Fruit fly (Drosophila melanogaster) whole organism, pupa: Measurements from ENCODE around the gene CG16704.

Experiments used
- CG10348 ChIP-seq: fragments of 200-800 bp; sonication (Bioruptor generic); IDR thresholded peaks from 2 replicates; pipeline ENCODE4 v1.3.6; 2022; ENCODE audit warnings: missing biosample characterization, missing genetic modification characterization
- CG12605 ChIP-seq: fragments of 200-800 bp; sonication (Bioruptor generic); IDR thresholded peaks from 2 replicates; pipeline ENCODE4 v1.3.6; 2022; ENCODE audit warnings: missing biosample characterization, missing genetic modification characterization
- CG13204 ChIP-seq: fragments of 200-800 bp; sonication (Bioruptor generic); optimal IDR thresholded peaks from 2 replicates; lab custom pipeline; 2018; ENCODE audit warnings: missing biosample characterization, mild to moderate bottlenecking, missing genetic modification characterization, moderate library complexity
- CG14655 ChIP-seq: fragments of 200-800 bp; sonication (Bioruptor generic); optimal IDR thresholded peaks from 3 replicates; lab custom pipeline; 2017; ENCODE audit warnings: mild to moderate bottlenecking, missing biosample characterization, missing genetic modification reagents, missing genetic modification characterization
- CG15710 ChIP-seq: fragments of 200-800 bp; sonication (Bioruptor generic); optimal IDR thresholded peaks from 2 replicates; lab custom pipeline; 2018; ENCODE audit warnings: missing biosample characterization, mild to moderate bottlenecking, missing genetic modification characterization, moderate library complexity
- CG17806 ChIP-seq: fragments of 200-800 bp; sonication (Bioruptor generic); optimal IDR thresholded peaks from 2 replicates; lab custom pipeline; 2018; ENCODE audit warnings: missing biosample characterization, mild to moderate bottlenecking, missing genetic modification characterization, moderate library complexity
- CG32121 ChIP-seq: fragments of 200-800 bp; sonication (Bioruptor generic); IDR thresholded peaks from 2 replicates; pipeline ENCODE4 v1.3.6; 2022; ENCODE audit warnings: missing biosample characterization, missing genetic modification characterization
- CG34367 ChIP-seq: fragments of 200-800 bp; sonication (Bioruptor generic); optimal IDR thresholded peaks from 2 replicates; lab custom pipeline; 2018; ENCODE audit warnings: missing biosample characterization, mild to moderate bottlenecking, missing genetic modification characterization
- CG4496 ChIP-seq: fragments of 200-800 bp; sonication (Bioruptor generic); IDR thresholded peaks from 3 replicates; pipeline ENCODE4 v1.3.6; 2022; ENCODE audit warnings: missing biosample characterization, missing genetic modification characterization
- CG8159 ChIP-seq: fragments of 200-800 bp; sonication (Bioruptor generic); optimal IDR thresholded peaks from 3 replicates; lab custom pipeline; 2018; ENCODE audit warnings: missing biosample characterization, mild to moderate bottlenecking, missing genetic modification characterization, moderate library complexity
- CG8301 ChIP-seq: fragments of 200-800 bp; sonication (Bioruptor generic); optimal IDR thresholded peaks from 2 replicates; lab custom pipeline; 2018; ENCODE audit warnings: missing biosample characterization, mild to moderate bottlenecking, missing genetic modification characterization
- CG9948 ChIP-seq: fragments of 200-800 bp; sonication (Bioruptor generic); optimal IDR thresholded peaks from 2 replicates; lab custom pipeline; 2018; ENCODE audit warnings: missing biosample characterization, mild to moderate bottlenecking, missing genetic modification characterization, moderate library complexity
- D1 ChIP-seq: fragments of 200-800 bp; sonication (Bioruptor generic); optimal IDR thresholded peaks from 2 replicates; lab custom pipeline; 2018; ENCODE audit warnings: missing biosample characterization, mild to moderate bottlenecking, missing genetic modification characterization, moderate library complexity
- EcR ChIP-seq: fragments of 200-800 bp; sonication (Bioruptor generic); optimal IDR thresholded peaks from 3 replicates; lab custom pipeline; 2019; ENCODE audit warnings: missing biosample characterization, missing genetic modification characterization, mild to moderate bottlenecking, moderate library complexity, missing genetic modification reagents
- Ets98B ChIP-seq: fragments of 200-800 bp; sonication (Bioruptor generic); IDR thresholded peaks from 2 replicates; pipeline ENCODE4 v1.3.6; 2022; ENCODE audit warnings: missing biosample characterization, missing genetic modification characterization
- Pif1A ChIP-seq: fragments of 200-800 bp; sonication (Bioruptor generic); optimal IDR thresholded peaks from 3 replicates; lab custom pipeline; 2016; ENCODE audit warnings: missing biosample characterization, missing genetic modification characterization
- Pif1B ChIP-seq: fragments of 200-800 bp; sonication (Bioruptor generic); optimal IDR thresholded peaks from 3 replicates; lab custom pipeline; 2016; ENCODE audit warnings: missing biosample characterization, missing genetic modification characterization
- Snoo ChIP-seq: fragments of 200-800 bp; sonication (Bioruptor generic); optimal IDR thresholded peaks from 3 replicates; lab custom pipeline; 2017; ENCODE audit warnings: missing biosample characterization, mild to moderate bottlenecking, missing genetic modification characterization, inconsistent platforms
- fd96Ca ChIP-seq: fragments of 200-800 bp; sonication (Bioruptor generic); IDR thresholded peaks from 3 replicates; pipeline ENCODE4 v1.3.6; 2022; ENCODE audit warnings: missing biosample characterization, missing genetic modification characterization
- gl ChIP-seq: fragments of 200-800 bp; sonication (Bioruptor generic); optimal IDR thresholded peaks from 2 replicates; lab custom pipeline; 2018; ENCODE audit warnings: missing biosample characterization, mild to moderate bottlenecking, missing genetic modification characterization
- rn ChIP-seq: fragments of 200-800 bp; sonication (Bioruptor generic); IDR thresholded peaks from 2 replicates; pipeline ENCODE4 v1.3.6; 2022; ENCODE audit warnings: missing biosample characterization, missing genetic modification characterization

Gene CG16704

dm6 chr2L:3703260-3703659 lies 10.9 kb upstream of the CG16704 start, which contains the start of gene CG2816:
Gene CG2816 (plus strand): TSS chr2L:3703659.
- TF ChIP-seq fd96Ca (GFP tag; lab: Robert Waterston, UW): peak; percentile 97
- peak; percentile 47 for TF ChIP-seq CG34367 (tag; lab: Kevin White, UChicago)
- peak; percentile 85 for TF ChIP-seq CG8301 (tag; lab: Kevin White, UChicago)
- TF ChIP-seq CG17806 (tag; lab: Kevin White, UChicago): peak; percentile 69
- peak; percentile 72 for TF ChIP-seq Snoo (tag; lab: Kevin White, UChicago)
- no peak for TF ChIP-seq gl
- peak; percentile 96 for TF ChIP-seq Ets98B (GFP tag; lab: Robert Waterston, UW)
- peak; percentile 91 for TF ChIP-seq rn (GFP tag; lab: Robert Waterston, UW)
- TF ChIP-seq CG10348 (GFP tag; lab: Robert Waterston, UW): peak; percentile 90
- peak; percentile 89 for TF ChIP-seq CG14655 (GFP tag; lab: Kevin White, UChicago)
- TF ChIP-seq CG8159: no peak
- no peak for TF ChIP-seq EcR (GFP tag; lab: Kevin White, UChicago)
- peak; percentile 96 for TF ChIP-seq CG4496 (GFP tag; lab: Robert Waterston, UW)
- peak; percentile 91 for TF ChIP-seq CG12605
- no peak for TF ChIP-seq CG13204 (GFP tag; lab: Kevin White, UChicago)
- TF ChIP-seq CG9948: no peak
- TF ChIP-seq CG15710: no peak
- peak; percentile 82 for TF ChIP-seq Pif1A (GFP tag; lab: Kevin White, UChicago)
- TF ChIP-seq D1 (tag; lab: Kevin White, UChicago): no peak
- TF ChIP-seq Pif1B (GFP tag; lab: Kevin White, UChicago): peak; percentile 81
- TF ChIP-seq CG32121 (GFP tag; lab: Robert Waterston, UW): peak; percentile 96

- TF ChIP-seq Snoo (tag; lab: Kevin White, UChicago) (no peak), CG10348 (GFP tag; lab: Robert Waterston, UW) (no peak), CG8301 (tag; lab: Kevin White, UChicago) (no peak), rn (GFP tag; lab: Robert Waterston, UW) (no peak), CG34367 (tag; lab: Kevin White, UChicago) (no peak), CG9948 (no peak), CG32121 (GFP tag; lab: Robert Waterston, UW) (no peak), CG13204 (GFP tag; lab: Kevin White, UChicago) (no peak), CG14655 (GFP tag; lab: Kevin White, UChicago) (no peak), CG17806 (tag; lab: Kevin White, UChicago) (no peak), D1 (tag; lab: Kevin White, UChicago) (no peak), Ets98B (GFP tag; lab: Robert Waterston, UW) (no peak), gl (no peak), CG12605 (no peak), EcR (GFP tag; lab: Kevin White, UChicago) (no peak), Pif1B (GFP tag; lab: Kevin White, UChicago) (no peak), fd96Ca (GFP tag; lab: Robert Waterston, UW) (no peak), CG8159 (no peak), CG15710 (no peak), Pif1A (GFP tag; lab: Kevin White, UChicago) (no peak)
Measured at dm6 chr2L:3701526-3701925, 9.1 kb upstream of the CG16704 start, which contains the start of gene CG43145. Gene CG43145 (plus strand): TSS chr2L:3701826.

- TF ChIP-seq CG17806 (tag; lab: Kevin White, UChicago) (no peak), fd96Ca (GFP tag; lab: Robert Waterston, UW) (no peak), CG8301 (tag; lab: Kevin White, UChicago) (no peak), CG10348 (GFP tag; lab: Robert Waterston, UW) (no peak), CG9948 (no peak), CG32121 (GFP tag; lab: Robert Waterston, UW) (no peak), Pif1B (GFP tag; lab: Kevin White, UChicago) (no peak), CG13204 (GFP tag; lab: Kevin White, UChicago) (no peak), CG4496 (GFP tag; lab: Robert Waterston, UW) (no peak), gl (no peak), CG15710 (no peak), CG8159 (no peak), rn (GFP tag; lab: Robert Waterston, UW) (no peak)
- TF ChIP-seq, all 21 proteins: peak for 0
Measured at dm6 chr2L:3700990-3701389, 8.6 kb upstream of the CG16704 start, which contains the start of gene CG42467. Gene CG42467 (plus strand): TSS chr2L:3701290.

dm6 chr2L:3700374-3700773 lies 8.0 kb upstream of the CG16704 start, which contains the start of gene Sfp24C1:
Gene Sfp24C1 (plus strand): TSS chr2L:3700674.
- TF ChIP-seq Pif1B (GFP tag; lab: Kevin White, UChicago): no peak
- TF ChIP-seq CG8301 (tag; lab: Kevin White, UChicago): no peak
- TF ChIP-seq Snoo (tag; lab: Kevin White, UChicago): no peak
- TF ChIP-seq CG13204 (GFP tag; lab: Kevin White, UChicago): no peak
- no peak for TF ChIP-seq CG14655 (GFP tag; lab: Kevin White, UChicago)
- TF ChIP-seq CG17806 (tag; lab: Kevin White, UChicago): no peak

- no peak for TF ChIP-seq CG17806 (tag; lab: Kevin White, UChicago)
- no peak for TF ChIP-seq Snoo (tag; lab: Kevin White, UChicago)
- no peak for TF ChIP-seq D1 (tag; lab: Kevin White, UChicago)
- no peak for TF ChIP-seq CG12605
- no peak for TF ChIP-seq CG4496 (GFP tag; lab: Robert Waterston, UW)
- no peak for TF ChIP-seq CG32121 (GFP tag; lab: Robert Waterston, UW)
- no peak for TF ChIP-seq Pif1A (GFP tag; lab: Kevin White, UChicago)
- no peak for TF ChIP-seq CG10348 (GFP tag; lab: Robert Waterston, UW)
- TF ChIP-seq CG8159: no peak
- TF ChIP-seq CG9948: no peak
- TF ChIP-seq EcR (GFP tag; lab: Kevin White, UChicago): no peak
- TF ChIP-seq Ets98B (GFP tag; lab: Robert Waterston, UW): no peak
- TF ChIP-seq CG34367 (tag; lab: Kevin White, UChicago): no peak
- TF ChIP-seq CG15710: no peak
- TF ChIP-seq CG8301 (tag; lab: Kevin White, UChicago): no peak
- TF ChIP-seq Pif1B (GFP tag; lab: Kevin White, UChicago): no peak
Measured at dm6 chr2L:3699895-3700294, 7.5 kb upstream of the CG16704 start, which contains the start of gene CG42465. Gene CG42465 (plus strand): TSS chr2L:3700195.
